Worm (Caenorhabditis elegans) whole organism, L1 larva: ENCODE data around the gene C54D10.10.

Source experiments
- C04F5.9 ChIP-seq: sonication (generic microtip); optimal IDR thresholded peaks from 2 replicates; lab custom pipeline; 2016; ENCODE audit warnings: missing genetic modification characterization, missing compliant biosample characterization
- F16B12.6 ChIP-seq: fragments of 150-350 bp; optimal IDR thresholded peaks from 2 replicates; lab custom pipeline; 2014; ENCODE audit warnings: missing biosample characterization, missing genetic modification characterization
- Y116A8C.19 ChIP-seq: sonication (generic microtip); optimal IDR thresholded peaks from 2 replicates; lab custom pipeline; 2016; ENCODE audit warnings: missing compliant biosample characterization, missing genetic modification characterization, borderline replicate concordance
- aly-2 ChIP-seq: fragments of 150-350 bp; optimal IDR thresholded peaks from 2 replicates; lab custom pipeline; 2014; ENCODE audit warnings: missing biosample characterization, missing genetic modification characterization
- ceh-8 ChIP-seq: fragments of 200-800 bp; sonication (Bioruptor generic); optimal IDR thresholded peaks from 2 replicates; lab custom pipeline; 2018; ENCODE audit warnings: mild to moderate bottlenecking, missing genetic modification characterization, moderate library complexity, missing compliant biosample characterization
- dsc-1 ChIP-seq: sonication (generic microtip); optimal IDR thresholded peaks from 2 replicates; lab custom pipeline; 2016; ENCODE audit warnings: mild to moderate bottlenecking, missing genetic modification characterization, missing compliant biosample characterization
- efl-1 ChIP-seq, 4 experiments: fragments of 150-350 bp; optimal IDR thresholded peaks in 3 of 4; peaks in 1 of 4; 1 replicate in 1 of 4; 2 replicates in 3 of 4; lab custom pipeline; 2014; ENCODE audit warnings: missing biosample characterization in 2 of 4, missing genetic modification characterization in 2 of 4, missing genetic modification reagents in 2 of 4
- elt-2 ChIP-seq: sonication (generic microtip); optimal IDR thresholded peaks from 2 replicates; lab custom pipeline; 2016; ENCODE audit warnings: missing genetic modification characterization, mild to moderate bottlenecking, inconsistent platforms, missing compliant biosample characterization, missing genetic modification reagents
- grh-1 ChIP-seq: fragments of 200-800 bp; sonication (Bioruptor generic); IDR thresholded peaks from 2 replicates; pipeline ENCODE4 v1.3.6; 2022; ENCODE audit warnings: missing genetic modification reagents, missing genetic modification characterization, missing compliant biosample characterization
- jun-1 ChIP-seq: fragments of 150-350 bp; optimal IDR thresholded peaks from 2 replicates; lab custom pipeline; 2014; ENCODE audit warnings: missing biosample characterization, missing genetic modification reagents, missing genetic modification characterization
- lin-14 ChIP-seq: fragments of 200-800 bp; sonication (Bioruptor generic); optimal IDR thresholded peaks from 2 replicates; lab custom pipeline; 2018; ENCODE audit warnings: mild to moderate bottlenecking, missing genetic modification characterization, moderate library complexity, missing compliant biosample characterization
- lin-35 ChIP-seq, 2 experiments: fragments of 150-350 bp; optimal IDR thresholded peaks; 2 replicates each; lab custom pipeline; 2014; ENCODE audit warnings: missing biosample characterization in 2 of 2, missing genetic modification characterization in 2 of 2, missing genetic modification reagents in 2 of 2
- mab-9 ChIP-seq: fragments of 200-800 bp; sonication (Bioruptor generic); IDR thresholded peaks from 2 replicates; pipeline ENCODE4 v1.3.6; 2022; ENCODE audit warnings: missing genetic modification reagents, missing genetic modification characterization, missing compliant biosample characterization
- mdl-1 ChIP-seq, 2 experiments: fragments of 150-350 bp; optimal IDR thresholded peaks; 2 replicates each; lab custom pipeline; 2014 to 2017; ENCODE audit warnings: missing biosample characterization in 2 of 2, missing genetic modification characterization in 2 of 2, inconsistent platforms in 1 of 2
- mep-1 ChIP-seq: fragments of 150-350 bp; optimal IDR thresholded peaks from 2 replicates; lab custom pipeline; 2014; ENCODE audit warnings: missing biosample characterization, missing genetic modification characterization
- nhr-12 ChIP-seq: sonication (generic microtip); optimal IDR thresholded peaks from 2 replicates; lab custom pipeline; 2017; ENCODE audit warnings: missing biosample characterization, missing genetic modification characterization
- nhr-19 ChIP-seq: fragments of 200-800 bp; sonication (Bioruptor generic); conservative IDR thresholded peaks from 2 replicates; pipeline ENCODE4 v1.3.6; 2022; ENCODE audit warnings: missing genetic modification characterization, missing compliant biosample characterization
- nhr-20 ChIP-seq: sonication (generic microtip); optimal IDR thresholded peaks from 2 replicates; lab custom pipeline; 2016; ENCODE audit warnings: mild to moderate bottlenecking, missing genetic modification characterization, missing compliant biosample characterization
- nhr-28 ChIP-seq: fragments of 150-350 bp; optimal IDR thresholded peaks from 2 replicates; lab custom pipeline; 2014; ENCODE audit warnings: missing biosample characterization, missing genetic modification characterization
- nhr-71 ChIP-seq: sonication (generic microtip); optimal IDR thresholded peaks from 2 replicates; lab custom pipeline; 2016; ENCODE audit warnings: mild to moderate bottlenecking, missing genetic modification characterization, moderate library complexity, missing compliant biosample characterization
- nhr-77 ChIP-seq: fragments of 150-350 bp; optimal IDR thresholded peaks from 2 replicates; lab custom pipeline; 2014; ENCODE audit warnings: missing biosample characterization, missing genetic modification characterization
- nhr-84 ChIP-seq: sonication (generic microtip); optimal IDR thresholded peaks from 2 replicates; lab custom pipeline; 2017; ENCODE audit warnings: missing biosample characterization, missing genetic modification characterization
- pax-3 ChIP-seq: fragments of 200-800 bp; sonication (Bioruptor generic); optimal IDR thresholded peaks from 2 replicates; lab custom pipeline; 2018; ENCODE audit warnings: mild to moderate bottlenecking, missing genetic modification characterization, moderate library complexity, missing compliant biosample characterization
- sup-37 ChIP-seq: fragments of 200-800 bp; sonication (Bioruptor generic); optimal IDR thresholded peaks from 2 replicates; lab custom pipeline; 2018; ENCODE audit warnings: mild to moderate bottlenecking, missing genetic modification characterization, missing compliant biosample characterization
- swsn-7 ChIP-seq: sonication (generic microtip); optimal IDR thresholded peaks from 2 replicates; lab custom pipeline; 2016; ENCODE audit warnings: missing genetic modification characterization, missing compliant biosample characterization
- tbx-2 ChIP-seq: sonication (generic microtip); optimal IDR thresholded peaks from 2 replicates; lab custom pipeline; 2016; ENCODE audit warnings: missing genetic modification characterization, missing compliant biosample characterization
- unc-30 ChIP-seq: sonication (generic microtip); optimal IDR thresholded peaks from 2 replicates; lab custom pipeline; 2017; ENCODE audit warnings: missing biosample characterization, missing genetic modification characterization
- unc-62 ChIP-seq: fragments of 150-350 bp; optimal IDR thresholded peaks from 2 replicates; lab custom pipeline; 2014; ENCODE audit warnings: missing biosample characterization, missing genetic modification reagents, missing genetic modification characterization
- ztf-11 ChIP-seq, 2 experiments: sonication (generic microtip); optimal IDR thresholded peaks; 2 replicates each; lab custom pipeline; 2016 to 2017; ENCODE audit warnings: missing genetic modification characterization in 2 of 2, missing biosample characterization in 1 of 2, missing compliant biosample characterization in 1 of 2
- ztf-4 ChIP-seq: fragments of 150-350 bp; optimal IDR thresholded peaks from 2 replicates; lab custom pipeline; 2014; ENCODE audit warnings: missing biosample characterization, missing genetic modification characterization

Gene C54D10.10

ce11 chrV:12418292-12418691 lies 31.5 kb downstream of the C54D10.10 start, which contains the start of gene C54D10.3:
Gene C54D10.3 (plus strand): TSS chrV:12418592.
- TF ChIP-seq unc-30 (tag; lab: Kevin White, UChicago) (no peak), mab-9 (GFP tag; lab: Robert Waterston, UW) (no peak), nhr-12 (no peak), dsc-1 (no peak), ztf-11 (tag; optimal IDR thresholded peaks at IDR 0.05; lab: Kevin White, UChicago) (no peak)

ce11 chrV:12417277-12417676 lies 32.5 kb downstream of the C54D10.10 start, which contains the start of gene cdr-3:
Gene cdr-3 (minus strand): TSS chrV:12417377.
- TF ChIP-seq mdl-1 (tag; optimal IDR thresholded peaks at IDR 0.05; lab: Kevin White, UChicago) = no peak
- no peak for TF ChIP-seq nhr-84
- no peak for TF ChIP-seq pax-3
- no peak for TF ChIP-seq jun-1 (tag; lab: Kevin White, UChicago)
- no peak for TF ChIP-seq swsn-7 (tag; lab: Kevin White, UChicago)
- TF ChIP-seq tbx-2 (tag; lab: Kevin White, UChicago) = no peak
- TF ChIP-seq lin-14 (GFP tag; lab: Kevin White, UChicago) = no peak
- TF ChIP-seq ztf-11 (tag; optimal IDR thresholded peaks at IDR 0.05; lab: Kevin White, UChicago) = no peak
- no peak for TF ChIP-seq grh-1
- no peak for TF ChIP-seq ztf-4 (tag; lab: Kevin White, UChicago)
- TF ChIP-seq elt-2 = no peak
- no peak for TF ChIP-seq C04F5.9 (tag; lab: Kevin White, UChicago)
- TF ChIP-seq aly-2 (tag; lab: Kevin White, UChicago) = no peak

- no peak for TF ChIP-seq Y116A8C.19 (tag; lab: Kevin White, UChicago)
- no peak for TF ChIP-seq ztf-11 (tag; optimal IDR thresholded peaks at IDR 0.05; lab: Kevin White, UChicago)
- TF ChIP-seq efl-1 (optimal IDR thresholded peaks at IDR 0.05; lab: Kevin White, UChicago) = no peak
- TF ChIP-seq efl-1 (GFP tag; optimal IDR thresholded peaks at IDR 0.05 in 1 of 2; lab: Kevin White, UChicago) = peak in 1 of 2 experiments; percentile 48
- TF ChIP-seq sup-37 (GFP tag; lab: Kevin White, UChicago) = no peak
- peak; percentile 57 for TF ChIP-seq elt-2
- TF ChIP-seq nhr-20 (tag; lab: Kevin White, UChicago) = peak; percentile 14
- TF ChIP-seq unc-62 (GFP tag; lab: Kevin White, UChicago) = no peak
Measured at ce11 chrV:12415656-12416055, 34.1 kb downstream of the C54D10.10 start, which contains the start of gene cdr-2. Gene cdr-2 (minus strand): TSS chrV:12415709.

ce11 chrV:12414362-12414761 lies 35.4 kb downstream of the C54D10.10 start:
- no peak for TF ChIP-seq nhr-84
- no peak for TF ChIP-seq nhr-12
- peak; percentile 13 for TF ChIP-seq elt-2

ce11 chrV:12413651-12414114 lies 36.1 kb downstream of the C54D10.10 start, which contains the start of gene cdr-6:
Gene cdr-6 (minus strand): TSS chrV:12413701.
- TF ChIP-seq efl-1 (optimal IDR thresholded peaks at IDR 0.05; lab: Kevin White, UChicago) = peak in 1 of 2 experiments; percentile 13
- no peak for TF ChIP-seq efl-1 (GFP tag; optimal IDR thresholded peaks at IDR 0.05 in 1 of 2; lab: Kevin White, UChicago)
- TF ChIP-seq nhr-28 = peak; percentile 13
- TF ChIP-seq nhr-20 (tag; lab: Kevin White, UChicago) = peak; percentile 72
- TF ChIP-seq F16B12.6 = no peak
- TF ChIP-seq nhr-77 (tag; lab: Kevin White, UChicago) = no peak
- peak; percentile 5 for TF ChIP-seq mep-1 (tag; lab: Kevin White, UChicago)
- peak in 1 of 2 experiments; percentile 6 for TF ChIP-seq lin-35 (GFP tag; optimal IDR thresholded peaks at IDR 0.05; lab: Kevin White, UChicago)
- peak; percentile 36 for TF ChIP-seq nhr-71 (tag; lab: Kevin White, UChicago)
- TF ChIP-seq lin-14 (GFP tag; lab: Kevin White, UChicago) = peak; percentile 42

- TF ChIP-seq ceh-8 (no peak), efl-1 (optimal IDR thresholded peaks at IDR 0.05; lab: Kevin White, UChicago) (no peak), efl-1 (GFP tag; optimal IDR thresholded peaks at IDR 0.05 in 1 of 2; lab: Kevin White, UChicago) (peak in 1 of 2 experiments; percentile 87), nhr-19 (no peak)
- TF ChIP-seq, all 84 proteins: peak for 1
Measured at ce11 chrV:12412321-12412720, 37.5 kb downstream of the C54D10.10 start.
